Fruit fly (Drosophila melanogaster) whole organism, embryonic: ENCODE data around the gene CG32206.

Source experiments
- ATbp ChIP-seq: fragments of 200-800 bp; sonication (Bioruptor generic); optimal IDR thresholded peaks from 2 replicates; lab custom pipeline; 2017; ENCODE audit warnings: missing biosample characterization, mild to moderate bottlenecking, missing genetic modification characterization, missing genetic modification reagents
- Adf1 ChIP-seq: fragments of 200-800 bp; sonication (Bioruptor generic); IDR thresholded peaks from 2 replicates; pipeline ENCODE4 v1.3.6; 2022; ENCODE audit warnings: missing biosample characterization, missing genetic modification characterization
- Atf6 ChIP-seq: fragments of 200-800 bp; sonication (Bioruptor generic); IDR thresholded peaks from 2 replicates; pipeline ENCODE4 v1.3.6; 2022; ENCODE audit warnings: missing biosample characterization, missing genetic modification characterization
- Bteb2 ChIP-seq: fragments of 200-800 bp; sonication (Bioruptor generic); optimal IDR thresholded peaks from 2 replicates; lab custom pipeline; 2016; ENCODE audit warnings: missing biosample characterization, missing genetic modification characterization
- CG10274 ChIP-seq: fragments of 200-800 bp; sonication (Bioruptor generic); optimal IDR thresholded peaks from 3 replicates; lab custom pipeline; 2017; ENCODE audit warnings: missing biosample characterization, mild to moderate bottlenecking, missing genetic modification characterization
- CG10565 ChIP-seq: fragments of 200-800 bp; sonication (Bioruptor generic); optimal IDR thresholded peaks from 3 replicates; lab custom pipeline; 2016; ENCODE audit warnings: missing biosample characterization, mild to moderate bottlenecking, missing genetic modification characterization
- CG12219 ChIP-seq: fragments of 200-800 bp; sonication (Bioruptor generic); optimal IDR thresholded peaks from 3 replicates; lab custom pipeline; 2018; ENCODE audit warnings: missing biosample characterization, mild to moderate bottlenecking, missing genetic modification characterization
- CG12299 ChIP-seq: fragments of 200-800 bp; sonication (Bioruptor generic); optimal IDR thresholded peaks from 2 replicates; lab custom pipeline; 2018; ENCODE audit warnings: missing biosample characterization, mild to moderate bottlenecking, missing genetic modification characterization
- CG14050 ChIP-seq: fragments of 200-800 bp; sonication (Bioruptor generic); IDR thresholded peaks from 3 replicates; pipeline ENCODE4 v1.3.6; 2022; ENCODE audit warnings: missing biosample characterization, missing genetic modification characterization
- CG15514 ChIP-seq: fragments of 200-800 bp; sonication (Bioruptor generic); optimal IDR thresholded peaks from 3 replicates; lab custom pipeline; 2017; ENCODE audit warnings: missing biosample characterization, missing genetic modification characterization, mild to moderate bottlenecking, moderate library complexity, missing genetic modification reagents
- CG17612 ChIP-seq: fragments of 200-800 bp; sonication (Bioruptor generic); IDR thresholded peaks from 2 replicates; pipeline ENCODE4 v1.3.6; 2022; ENCODE audit warnings: missing biosample characterization, missing genetic modification characterization
- CG18599 ChIP-seq: fragments of 200-800 bp; sonication (Bioruptor generic); optimal IDR thresholded peaks from 3 replicates; lab custom pipeline; 2017; ENCODE audit warnings: missing biosample characterization, missing genetic modification characterization, mild to moderate bottlenecking, moderate library complexity, missing genetic modification reagents
- CG2678 ChIP-seq: fragments of 200-800 bp; sonication (Bioruptor generic); optimal IDR thresholded peaks from 3 replicates; lab custom pipeline; 2019; ENCODE audit warnings: missing biosample characterization, mild to moderate bottlenecking, missing genetic modification characterization, moderate library complexity
- CG2712 ChIP-seq: fragments of 200-800 bp; optimal IDR thresholded peaks from 3 replicates; lab custom pipeline; 2019; ENCODE audit warnings: missing biosample characterization, mild to moderate bottlenecking, missing genetic modification characterization, moderate library complexity
- CG31365 ChIP-seq: fragments of 200-800 bp; sonication (Bioruptor generic); optimal IDR thresholded peaks from 2 replicates; lab custom pipeline; 2018; ENCODE audit warnings: missing biosample characterization, mild to moderate bottlenecking, missing genetic modification characterization
- CG32532 ChIP-seq: fragments of 200-800 bp; sonication (Bioruptor generic); IDR thresholded peaks from 2 replicates; pipeline ENCODE4 v1.3.6; 2022; ENCODE audit warnings: missing biosample characterization, missing genetic modification characterization
- CG34224 ChIP-seq: fragments of 200-800 bp; sonication (Bioruptor generic); IDR thresholded peaks from 3 replicates; pipeline ENCODE4 v1.3.6; 2022; ENCODE audit warnings: missing biosample characterization, missing genetic modification characterization; ENCODE audit not compliant: partially characterized antibody
- CG6683 ChIP-seq: fragments of 200-800 bp; sonication (Bioruptor generic); optimal IDR thresholded peaks from 2 replicates; lab custom pipeline; 2017; ENCODE audit warnings: missing biosample characterization, mild to moderate bottlenecking, missing genetic modification characterization, missing genetic modification reagents
- CG7928 ChIP-seq: fragments of 200-800 bp; sonication (Bioruptor generic); optimal IDR thresholded peaks from 2 replicates; lab custom pipeline; 2017; ENCODE audit warnings: missing biosample characterization, mild to moderate bottlenecking, missing genetic modification characterization
- CG8359 ChIP-seq: fragments of 200-800 bp; sonication (Bioruptor generic); optimal IDR thresholded peaks from 2 replicates; lab custom pipeline; 2017; ENCODE audit warnings: missing biosample characterization, mild to moderate bottlenecking, missing genetic modification characterization, borderline replicate concordance
- CG8478 ChIP-seq: fragments of >200 bp; optimal IDR thresholded peaks from 2 replicates; lab custom pipeline; 2018
- CG9817 ChIP-seq: fragments of 200-800 bp; sonication (Bioruptor generic); optimal IDR thresholded peaks from 2 replicates; lab custom pipeline; 2018; ENCODE audit warnings: missing biosample characterization, mild to moderate bottlenecking, missing genetic modification characterization, moderate library complexity
- CG9932 ChIP-seq: fragments of 200-800 bp; sonication (Bioruptor generic); IDR thresholded peaks from 2 replicates; pipeline ENCODE4 v1.3.6; 2022; ENCODE audit warnings: missing biosample characterization, missing genetic modification characterization
- CHES-1-like ChIP-seq: fragments of 200-800 bp; sonication (Bioruptor generic); optimal IDR thresholded peaks from 2 replicates; lab custom pipeline; 2016; ENCODE audit warnings: missing biosample characterization, missing genetic modification characterization
- Dek ChIP-seq: fragments of 200-800 bp; sonication (Bioruptor generic); optimal IDR thresholded peaks from 3 replicates; lab custom pipeline; 2019; ENCODE audit warnings: missing biosample characterization, mild to moderate bottlenecking, missing genetic modification characterization, moderate library complexity
- ERR ChIP-seq: fragments of 200-800 bp; sonication (Bioruptor generic); optimal IDR thresholded peaks from 2 replicates; lab custom pipeline; 2016; ENCODE audit warnings: missing biosample characterization, missing genetic modification characterization
- Hmx ChIP-seq: fragments of 200-800 bp; sonication (Bioruptor generic); optimal IDR thresholded peaks from 2 replicates; lab custom pipeline; 2016; ENCODE audit warnings: missing biosample characterization, missing genetic modification characterization
- Max ChIP-seq: fragments of 200-800 bp; sonication (Bioruptor generic); optimal IDR thresholded peaks from 2 replicates; lab custom pipeline; 2016; ENCODE audit warnings: missing biosample characterization, mild to moderate bottlenecking, missing genetic modification characterization
- Meics ChIP-seq: fragments of 200-800 bp; sonication (Bioruptor generic); optimal IDR thresholded peaks from 2 replicates; lab custom pipeline; 2017; ENCODE audit warnings: missing biosample characterization, mild to moderate bottlenecking, missing genetic modification characterization
- Trl ChIP-seq, 3 experiments: fragments of >200 bp in 2 of 3; fragments of 200-800 bp in 1 of 3; sonication (Bioruptor generic) in 1 of 3; optimal IDR thresholded peaks; 2 replicates in 1 of 3; 3 replicates in 2 of 3; lab custom pipeline; 2016 to 2017; ENCODE audit warnings: missing biosample characterization in 1 of 3, missing genetic modification characterization in 1 of 3
- abd-A ChIP-seq: fragments of 200-800 bp; sonication (Bioruptor generic); optimal IDR thresholded peaks from 3 replicates; lab custom pipeline; 2019; ENCODE audit warnings: missing biosample characterization, mild to moderate bottlenecking, missing genetic modification characterization, moderate library complexity
- bab2 ChIP-seq: fragments of 200-800 bp; sonication (Bioruptor generic); optimal IDR thresholded peaks from 2 replicates; lab custom pipeline; 2016; ENCODE audit warnings: missing biosample characterization, missing genetic modification characterization
- chm ChIP-seq: fragments of 200-800 bp; sonication (Bioruptor generic); IDR thresholded peaks from 2 replicates; pipeline ENCODE4 v1.3.6; 2022; ENCODE audit warnings: missing biosample characterization, missing genetic modification characterization
- dmrt11E ChIP-seq: fragments of 200-800 bp; sonication (Bioruptor generic); optimal IDR thresholded peaks from 3 replicates; lab custom pipeline; 2018; ENCODE audit warnings: missing biosample characterization, mild to moderate bottlenecking, missing genetic modification characterization, moderate library complexity
- ewg ChIP-seq: fragments of 200-800 bp; sonication (Bioruptor generic); optimal IDR thresholded peaks from 3 replicates; lab custom pipeline; 2017; ENCODE audit warnings: mild to moderate bottlenecking, missing biosample characterization, missing genetic modification reagents, missing genetic modification characterization
- gce ChIP-seq: fragments of 200-800 bp; sonication (Bioruptor generic); IDR thresholded peaks from 3 replicates; pipeline ENCODE4 v1.3.6; 2022; ENCODE audit warnings: missing biosample characterization, missing genetic modification characterization
- gro ChIP-seq: fragments of 200-800 bp; sonication (Bioruptor generic); optimal IDR thresholded peaks from 2 replicates; lab custom pipeline; 2016; ENCODE audit warnings: missing biosample characterization, missing genetic modification characterization
- hb ChIP-seq: fragments of 200-800 bp; sonication (Bioruptor generic); IDR thresholded peaks from 3 replicates; pipeline ENCODE4 v1.3.6; 2022; ENCODE audit warnings: missing biosample characterization, missing genetic modification characterization; ENCODE audit not compliant: partially characterized antibody
- lilli ChIP-seq: fragments of 200-800 bp; sonication (Bioruptor generic); optimal IDR thresholded peaks from 3 replicates; lab custom pipeline; 2016; ENCODE audit warnings: missing biosample characterization, missing genetic modification characterization
- nom ChIP-seq: fragments of 200-800 bp; sonication (Bioruptor generic); optimal IDR thresholded peaks from 2 replicates; lab custom pipeline; 2017; ENCODE audit warnings: missing biosample characterization, missing genetic modification characterization, mild to moderate bottlenecking, moderate library complexity, missing genetic modification reagents
- odd ChIP-seq: fragments of 200-800 bp; sonication (Bioruptor generic); optimal IDR thresholded peaks from 2 replicates; lab custom pipeline; 2017; ENCODE audit warnings: missing biosample characterization, mild to moderate bottlenecking, missing genetic modification characterization
- pho ChIP-seq: fragments of 200-800 bp; sonication (Bioruptor generic); optimal IDR thresholded peaks from 2 replicates; lab custom pipeline; 2016; ENCODE audit warnings: missing biosample characterization, missing genetic modification characterization
- salm ChIP-seq: fragments of 200-800 bp; sonication (Bioruptor generic); optimal IDR thresholded peaks from 2 replicates; lab custom pipeline; 2018; ENCODE audit warnings: missing biosample characterization, mild to moderate bottlenecking, missing genetic modification characterization
- sima ChIP-seq: fragments of 200-800 bp; sonication (Bioruptor generic); optimal IDR thresholded peaks from 2 replicates; lab custom pipeline; 2016; ENCODE audit warnings: missing biosample characterization, missing genetic modification characterization
- sqz ChIP-seq: fragments of 200-800 bp; sonication (Bioruptor generic); optimal IDR thresholded peaks from 3 replicates; lab custom pipeline; 2018; ENCODE audit warnings: missing biosample characterization, mild to moderate bottlenecking, missing genetic modification characterization
- toy ChIP-seq: fragments of 200-800 bp; sonication (Bioruptor generic); IDR thresholded peaks from 2 replicates; pipeline ENCODE4 v1.3.6; 2022; ENCODE audit warnings: missing biosample characterization, missing genetic modification characterization
- ttk ChIP-seq: fragments of 200-800 bp; sonication (Bioruptor generic); IDR thresholded peaks from 2 replicates; pipeline ENCODE4 v2.1.2; 2022; ENCODE audit warnings: missing biosample characterization, missing genetic modification characterization
- wdn ChIP-seq: fragments of 200-800 bp; sonication (Bioruptor generic); IDR thresholded peaks from 2 replicates; pipeline ENCODE4 v1.3.6; 2022; ENCODE audit warnings: missing biosample characterization, missing genetic modification characterization

Gene CG32206

dm6 chr3L:19292440-19293175, 120.1 kb downstream of the CG32206 start, which contains the start of gene Gbs-76A (continued):
- peak; percentile 16; the same call in 1 of the 3 replicates for TF ChIP-seq gce (GFP tag; lab: Robert Waterston, UW)
- peak; percentile 58 for TF ChIP-seq sqz (GFP tag; lab: Kevin White, UChicago)
- TF ChIP-seq wdn (GFP tag; lab: Robert Waterston, UW), result peak; percentile 49; the same call in 1 of the 2 replicates
- TF ChIP-seq CG15514 (GFP tag; lab: Kevin White, UChicago), result peak; percentile 69
- peak; percentile 63 for TF ChIP-seq nom (GFP tag; lab: Kevin White, UChicago)
- no peak for TF ChIP-seq ERR
- 0 out of 3 replicates have a peak, but pooled peaks have one; percentile 25 for TF ChIP-seq hb (GFP tag; lab: Robert Waterston, UW)
- TF ChIP-seq Dek, result peak; percentile 79
- peak; percentile 74 for TF ChIP-seq CG12299 (tag; lab: Kevin White, UChicago)
- no peak for TF ChIP-seq gro
- TF ChIP-seq lilli (GFP tag; lab: Kevin White, UChicago), result peak; percentile 7
- peak; percentile 81 for TF ChIP-seq salm (tag; lab: Kevin White, UChicago)
- TF ChIP-seq CG8359 (GFP tag; lab: Kevin White, UChicago), result peak; percentile 70
- TF ChIP-seq CG9817 (tag; lab: Kevin White, UChicago), result peak; percentile 74
- no peak for TF ChIP-seq CHES-1-like (GFP tag; lab: Kevin White, UChicago)
- no peak for TF ChIP-seq CG7928 (GFP tag; lab: Kevin White, UChicago)
- TF ChIP-seq CG6683 (GFP tag; lab: Kevin White, UChicago), result peak; percentile 79
- TF ChIP-seq chm (GFP tag; lab: Robert Waterston, UW), result no peak; the same call in 1 of the 2 replicates
- peak; percentile 50 for TF ChIP-seq pho
- peak; percentile 77 for TF ChIP-seq CG32532
- TF ChIP-seq odd, result peak; percentile 83
- TF ChIP-seq Meics (GFP tag; lab: Kevin White, UChicago), result peak; percentile 89
- TF ChIP-seq ATbp (GFP tag; lab: Kevin White, UChicago), result peak; percentile 83
- TF ChIP-seq CG2712, result peak; percentile 84
- peak; percentile 81 for TF ChIP-seq CG9932 (GFP tag; lab: Robert Waterston, UW)
- no peak for TF ChIP-seq CG17612
- peak; percentile 72 to 90 for TF ChIP-seq Trl (optimal IDR thresholded peaks at IDR 0.05; lab: Kevin White, UChicago)
- no peak for TF ChIP-seq Trl (GFP tag; optimal IDR thresholded peaks at IDR 0.05; lab: Kevin White, UChicago)
- TF ChIP-seq CG34224 (GFP tag; lab: Robert Waterston, UW), result peak; percentile 65; the same call in 1 of the 3 replicates
- no peak for TF ChIP-seq sima
- peak; percentile 69 for TF ChIP-seq CG14050 (GFP tag; lab: Robert Waterston, UW)
- TF ChIP-seq Adf1 (GFP tag; lab: Robert Waterston, UW), result peak; percentile 27; the same call in 1 of the 2 replicates
- TF ChIP-seq CG2678 (tag; lab: Kevin White, UChicago), result peak; percentile 96
- peak; percentile 27; the same call in 1 of the 2 replicates for TF ChIP-seq ttk (GFP tag; lab: Robert Waterston, UW)
- TF ChIP-seq toy (GFP tag; lab: Robert Waterston, UW), result peak; percentile 24; the same call in 1 of the 2 replicates
- no peak for TF ChIP-seq CG10565 (GFP tag; lab: Kevin White, UChicago)
- TF ChIP-seq CG8478, result no peak
- TF ChIP-seq abd-A, result peak; percentile 71
- TF ChIP-seq Max (GFP tag; lab: Kevin White, UChicago), result peak; percentile 38
- TF ChIP-seq CG12219 (GFP tag; lab: Kevin White, UChicago), result peak; percentile 60
- peak; percentile 69 for TF ChIP-seq dmrt11E (tag; lab: Kevin White, UChicago)
- TF ChIP-seq Atf6 (GFP tag; lab: Robert Waterston, UW), result peak; percentile 68
- peak; percentile 93 for TF ChIP-seq CG18599 (GFP tag; lab: Kevin White, UChicago)
- TF ChIP-seq CG31365, result no peak
- TF ChIP-seq bab2, result no peak
- TF ChIP-seq Bteb2 (GFP tag; lab: Kevin White, UChicago), result peak; percentile 0
- peak; percentile 65 for TF ChIP-seq ewg
- no peak for TF ChIP-seq Hmx
- no peak for TF ChIP-seq CG10274
